Worm (Caenorhabditis elegans): Measurements from ENCODE around the gene T25E4.2.
"Not testable (repeated sequence)": the region's sequence is repeated elsewhere in the genome, so short reads cannot be mapped to it uniquely, and the experiment has no call there.

DNA sequence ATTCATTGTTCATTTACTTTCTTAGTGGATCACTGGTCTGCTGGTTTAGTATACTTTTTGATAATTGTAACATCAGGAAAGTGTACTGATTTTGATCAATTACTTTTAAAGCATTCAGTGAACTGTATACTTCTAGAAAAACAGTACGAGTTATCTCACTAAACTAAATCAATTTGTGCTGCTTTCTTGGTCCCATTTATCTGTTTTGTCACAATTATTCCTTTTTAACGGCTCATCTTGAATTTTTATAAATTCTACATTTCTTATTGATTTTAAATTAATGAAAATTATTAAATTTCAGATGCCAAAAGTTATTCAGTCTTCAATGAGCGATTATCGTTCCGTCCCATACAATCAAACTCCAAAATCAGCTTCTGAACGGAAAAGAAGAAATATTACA is 47.3 kb downstream of the T25E4.2 start, which contains the start of gene hlh-25:
- not testable (repeated sequence) for TF ChIP-seq W03F9.2, him-1 (tag; optimal IDR thresholded peaks at IDR 0.05)

Data from whole organism, L4/young adult.